Worm (Caenorhabditis elegans): ENCODE results near the gene ttr-42.

ce11 chrX:2615626-2616025 is 38.1 kb downstream of the ttr-42 start, which contains the start of gene T03G6.3:
- TF ChIP-seq dao-5 (tag; optimal IDR thresholded peaks at IDR 0.05) (no peak), him-1 (tag; optimal IDR thresholded peaks at IDR 0.05) (no peak)

Data from whole organism, L4/young adult.